Worm (Caenorhabditis elegans) whole organism, L3 larva: ENCODE results near the gene lec-9.

ENCODE experiments used
- nhr-237 ChIP-seq: fragments of 150-350 bp; optimal IDR thresholded peaks from 2 replicates; lab custom pipeline; 2014; ENCODE audit warnings: missing biosample characterization, missing genetic modification characterization
- tbx-2 ChIP-seq: sonication (generic microtip); optimal IDR thresholded peaks from 2 replicates; lab custom pipeline; 2016; ENCODE audit warnings: mild to moderate bottlenecking, missing genetic modification characterization, missing compliant biosample characterization

ce11 chrX:17636326-17636735 lies 36.0 kb downstream of the lec-9 start:
- no peak for TF ChIP-seq tbx-2 (tag; lab: Kevin White, UChicago)
- TF ChIP-seq nhr-237 (tag; lab: Kevin White, UChicago): no peak
